Fruit fly (Drosophila melanogaster): ENCODE results near the gene Hexo1.

The Hexo1 gene

dm6 chr3L:4259102-4259558 lies 29.3 kb upstream of the Hexo1 start, which contains the start of the genes CG15011 and CG1309 (continued):
- no peak; the same call in 1 of the 2 replicates for TF ChIP-seq CG15336 (GFP tag; IDR thresholded peaks at IDR 0.05)
- peak; percentile 86 for TF ChIP-seq cyc (GFP tag; optimal IDR thresholded peaks at IDR 0.05)
- TF ChIP-seq CG8119 (GFP tag; IDR thresholded peaks at IDR 0.05), result peak; percentile 33; the same call in 1 of the 3 replicates
- peak; percentile 87 for TF ChIP-seq CG10631 (GFP tag; optimal IDR thresholded peaks at IDR 0.05)
- TF ChIP-seq CG11294 (GFP tag; IDR thresholded peaks at IDR 0.05), result no peak
- peak; percentile 57 for TF ChIP-seq fd59A (GFP tag; optimal IDR thresholded peaks at IDR 0.05)
- TF ChIP-seq dac (GFP tag; optimal IDR thresholded peaks at IDR 0.05), result peak; percentile 61
- peak; percentile 58; the same call in 1 of the 2 replicates for TF ChIP-seq Gug (GFP tag; IDR thresholded peaks at IDR 0.05)

- TF ChIP-seq Ets96B (tag; optimal IDR thresholded peaks at IDR 0.05) (no peak), acj6 (GFP tag; optimal IDR thresholded peaks at IDR 0.05) (no peak), OdsH (GFP tag; optimal IDR thresholded peaks at IDR 0.05) (no peak)
These were observed 27.3 kb upstream of the Hexo1 start for dm6 chr3L:4261177-4261576.

dm6 chr3L:4262384-4262783 lies 26.1 kb upstream of the Hexo1 start, which contains the start of the genes CG11586 and VhaM9.7-a:
Gene CG11586, minus strand, starts transcription at chr3L:4262470.
Gene VhaM9.7-a, plus strand, starts transcription at chr3L:4262705.
- no peak for TF ChIP-seq Ets21C (GFP tag; optimal IDR thresholded peaks at IDR 0.05)
- TF ChIP-seq CG31627 (GFP tag; optimal IDR thresholded peaks at IDR 0.05), result peak; percentile 12
- TF ChIP-seq CG1621 (tag; optimal IDR thresholded peaks at IDR 0.05), result no peak
- no peak for TF ChIP-seq CG6276 (GFP tag; optimal IDR thresholded peaks at IDR 0.05)
- no peak for TF ChIP-seq Eip93F (GFP tag; optimal IDR thresholded peaks at IDR 0.05)
- TF ChIP-seq net (GFP tag; optimal IDR thresholded peaks at IDR 0.05), result no peak
- TF ChIP-seq CG3032 (tag; optimal IDR thresholded peaks at IDR 0.05), result no peak
- no peak for TF ChIP-seq salr (GFP tag; optimal IDR thresholded peaks at IDR 0.05)
- no peak for TF ChIP-seq fd59A (GFP tag; optimal IDR thresholded peaks at IDR 0.05)
- no peak for TF ChIP-seq CG3919 (GFP tag; optimal IDR thresholded peaks at IDR 0.05)
- TF ChIP-seq acj6 (GFP tag; optimal IDR thresholded peaks at IDR 0.05), result peak; percentile 27
- no peak for TF ChIP-seq Smox (GFP tag; optimal IDR thresholded peaks at IDR 0.05)
- peak; percentile 14 for TF ChIP-seq pdm3 (GFP tag; optimal IDR thresholded peaks at IDR 0.05)
- no peak for TF ChIP-seq fd85E (GFP tag; optimal IDR thresholded peaks at IDR 0.05)
- no peak for TF ChIP-seq topi (GFP tag; optimal IDR thresholded peaks at IDR 0.05)
- TF ChIP-seq CG8319 (GFP tag; optimal IDR thresholded peaks at IDR 0.05), result no peak
- TF ChIP-seq Sox15 (GFP tag; optimal IDR thresholded peaks at IDR 0.05), result no peak
- no peak for TF ChIP-seq Lpt (GFP tag; optimal IDR thresholded peaks at IDR 0.05)
- no peak for TF ChIP-seq CG11902 (GFP tag; optimal IDR thresholded peaks at IDR 0.05)
- TF ChIP-seq CG11762 (GFP tag; optimal IDR thresholded peaks at IDR 0.05; ENCODE audit: insufficient read depth), result no peak
- no peak for TF ChIP-seq Sox102F (GFP tag; optimal IDR thresholded peaks at IDR 0.05)
- TF ChIP-seq CG11294 (GFP tag; IDR thresholded peaks at IDR 0.05), result no peak
- TF ChIP-seq dac (GFP tag; optimal IDR thresholded peaks at IDR 0.05), result no peak
- TF ChIP-seq spab (GFP tag; optimal IDR thresholded peaks at IDR 0.05), result no peak
- TF ChIP-seq lz (GFP tag; optimal IDR thresholded peaks at IDR 0.05), result peak; percentile 9
- TF ChIP-seq vri (GFP tag; optimal IDR thresholded peaks at IDR 0.05), result no peak
- no peak for TF ChIP-seq Eip75B (GFP tag; optimal IDR thresholded peaks at IDR 0.05)
- TF ChIP-seq CG34406 (GFP tag; optimal IDR thresholded peaks at IDR 0.05), result no peak
- TF ChIP-seq Hr39 (GFP tag; optimal IDR thresholded peaks at IDR 0.05), result peak; percentile 5
- TF ChIP-seq dsx (GFP tag; optimal IDR thresholded peaks at IDR 0.05; ENCODE audit: poor library complexity, severe bottlenecking), result no peak
- no peak for TF ChIP-seq CG10669 (GFP tag; optimal IDR thresholded peaks at IDR 0.05)
- no peak for TF ChIP-seq ss (GFP tag; optimal IDR thresholded peaks at IDR 0.05)
- no peak for TF ChIP-seq CG6808 (GFP tag; optimal IDR thresholded peaks at IDR 0.05)
- TF ChIP-seq CG8632 (GFP tag; optimal IDR thresholded peaks at IDR 0.05), result no peak
- TF ChIP-seq CG10631 (GFP tag; optimal IDR thresholded peaks at IDR 0.05), result no peak
- no peak for TF ChIP-seq CG6163 (GFP tag; IDR thresholded peaks at IDR 0.05)
- TF ChIP-seq Gug (GFP tag; IDR thresholded peaks at IDR 0.05), result no peak
- TF ChIP-seq Hr4 (GFP tag; optimal IDR thresholded peaks at IDR 0.05), result peak; percentile 10
- TF ChIP-seq CG7368 (GFP tag; optimal IDR thresholded peaks at IDR 0.05), result no peak
- no peak for TF ChIP-seq CG9139 (GFP tag; optimal IDR thresholded peaks at IDR 0.05)
- TF ChIP-seq Blimp-1 (GFP tag; optimal IDR thresholded peaks at IDR 0.05), result no peak
- peak; percentile 81 for TF ChIP-seq Eip78C (GFP tag)
- TF ChIP-seq achi (GFP tag; optimal IDR thresholded peaks at IDR 0.05), result peak; percentile 20

Data from whole organism, prepupa.